Worm (Caenorhabditis elegans): ENCODE results near the gene lgc-6.

DNA sequence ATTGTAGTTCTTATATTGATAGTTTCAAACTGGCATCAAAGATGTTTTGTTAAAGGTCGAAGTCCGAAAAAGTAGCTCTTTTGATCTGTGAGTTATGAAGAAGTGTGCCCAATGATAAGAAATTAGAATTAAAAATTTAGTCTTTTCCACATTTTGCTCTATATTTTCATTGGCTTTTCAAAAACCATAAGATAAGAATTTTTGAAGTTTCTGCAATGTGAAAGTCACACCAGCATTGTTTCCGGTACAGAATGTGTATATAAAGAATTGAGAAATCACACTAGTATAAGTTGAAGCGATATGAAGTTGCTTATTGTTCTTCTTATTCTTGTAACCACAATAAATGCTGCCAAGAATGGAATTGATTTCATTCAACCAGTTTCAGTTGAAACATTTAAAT lies 7.2 kb upstream of the lgc-6 start, which contains the start of gene lys-10:
- TF ChIP-seq dao-5 (tag; optimal IDR thresholded peaks at IDR 0.05) (no peak), W03F9.2 (tag; optimal IDR thresholded peaks at IDR 0.05) (no peak)

Measured in whole organism, L4/young adult.